Worm (Caenorhabditis elegans) whole organism, midembryonic: ENCODE data around the gene mans-3.

ENCODE experiments used
- T22C8.4 ChIP-seq: fragments of 200-800 bp; sonication (Bioruptor generic); IDR thresholded peaks from 2 replicates; pipeline ENCODE4 v1.3.6; 2022; ENCODE audit warnings: missing genetic modification characterization, missing compliant biosample characterization
- cog-1 ChIP-seq: sonication (generic microtip); optimal IDR thresholded peaks from 2 replicates; lab custom pipeline; 2016; ENCODE audit warnings: missing genetic modification characterization, missing compliant biosample characterization
- flt-1 ChIP-seq: fragments of 200-800 bp; sonication (Bioruptor generic); IDR thresholded peaks from 2 replicates; pipeline ENCODE4 v1.3.6; 2022; ENCODE audit warnings: missing genetic modification characterization, missing compliant biosample characterization
- klf-2 ChIP-seq: fragments of 200-800 bp; sonication (Bioruptor generic); conservative IDR thresholded peaks from 2 replicates; pipeline ENCODE4 v1.3.6; 2022; ENCODE audit warnings: missing genetic modification reagents, missing genetic modification characterization, missing compliant biosample characterization
- med-1 ChIP-seq: sonication (generic microtip); optimal IDR thresholded peaks from 2 replicates; lab custom pipeline; 2017; ENCODE audit warnings: missing genetic modification characterization, mild to moderate bottlenecking, missing compliant biosample characterization, antibody characterized with exemption, missing genetic modification reagents; ENCODE audit not compliant: insufficient read depth
- ref-1 ChIP-seq: fragments of 200-800 bp; sonication (Bioruptor generic); conservative IDR thresholded peaks from 2 replicates; pipeline ENCODE4 v1.3.6; 2022; ENCODE audit warnings: missing genetic modification reagents, missing genetic modification characterization, missing compliant biosample characterization
- tab-1 ChIP-seq: fragments of 200-800 bp; sonication (Bioruptor generic); IDR thresholded peaks from 2 replicates; pipeline ENCODE4 v1.3.6; 2022; ENCODE audit warnings: missing genetic modification characterization, missing compliant biosample characterization
- ztf-23 ChIP-seq: fragments of 200-800 bp; sonication (Bioruptor generic); IDR thresholded peaks from 2 replicates; pipeline ENCODE4 v1.3.6; 2022; ENCODE audit warnings: missing genetic modification reagents, missing genetic modification characterization, missing compliant biosample characterization
- ztf-29 ChIP-seq: fragments of 200-800 bp; sonication (Bioruptor generic); IDR thresholded peaks from 2 replicates; pipeline ENCODE4 v1.3.6; 2022; ENCODE audit warnings: missing genetic modification reagents, missing genetic modification characterization, missing compliant biosample characterization

The mans-3 gene

ce11 chrX:5183931-5184330, 18.7 kb downstream of the mans-3 start, which contains the start of gene T03G11.9:
Gene T03G11.9 (plus strand): TSS chrX:5184231.
- TF ChIP-seq flt-1 (GFP tag; lab: Robert Waterston, UW) (no peak), cog-1 (tag; lab: Kevin White, UChicago) (no peak), T22C8.4 (GFP tag; lab: Robert Waterston, UW) (no peak), tab-1 (GFP tag; lab: Robert Waterston, UW) (no peak), ztf-29 (GFP tag; lab: Robert Waterston, UW) (no peak), med-1 (GFP tag; lab: Kevin White, UChicago) (no peak), ref-1 (GFP tag; lab: Robert Waterston, UW) (no peak), ztf-23 (no peak), klf-2 (GFP tag; lab: Robert Waterston, UW) (no peak)

- no peak for TF ChIP-seq tab-1 (GFP tag; lab: Robert Waterston, UW)
- no peak for TF ChIP-seq ztf-23
- TF ChIP-seq flt-1 (GFP tag; lab: Robert Waterston, UW), result no peak
- TF ChIP-seq cog-1 (tag; lab: Kevin White, UChicago), result no peak
- no peak for TF ChIP-seq ztf-29 (GFP tag; lab: Robert Waterston, UW)
- TF ChIP-seq T22C8.4 (GFP tag; lab: Robert Waterston, UW), result no peak
- no peak for TF ChIP-seq ref-1 (GFP tag; lab: Robert Waterston, UW)
- no peak for TF ChIP-seq med-1 (GFP tag; lab: Kevin White, UChicago)
- no peak for TF ChIP-seq klf-2 (GFP tag; lab: Robert Waterston, UW)
Observed at ce11 chrX:5188977-5189376, 23.8 kb downstream of the mans-3 start, which contains the start of gene zig-6. Gene zig-6 (minus strand): TSS chrX:5189077.

- TF ChIP-seq med-1 (GFP tag; lab: Kevin White, UChicago), result no peak
- TF ChIP-seq T22C8.4 (GFP tag; lab: Robert Waterston, UW), result no peak
- no peak for TF ChIP-seq flt-1 (GFP tag; lab: Robert Waterston, UW)
- no peak for TF ChIP-seq cog-1 (tag; lab: Kevin White, UChicago)
- TF ChIP-seq klf-2 (GFP tag; lab: Robert Waterston, UW), result no peak
- TF ChIP-seq ztf-29 (GFP tag; lab: Robert Waterston, UW), result no peak
- TF ChIP-seq tab-1 (GFP tag; lab: Robert Waterston, UW), result no peak
- no peak for TF ChIP-seq ztf-23
- no peak for TF ChIP-seq ref-1 (GFP tag; lab: Robert Waterston, UW)
Observed at ce11 chrX:5190061-5190460, 24.9 kb downstream of the mans-3 start.

- TF ChIP-seq med-1 (GFP tag; lab: Kevin White, UChicago), result no peak
- no peak for TF ChIP-seq ztf-29 (GFP tag; lab: Robert Waterston, UW)
- 0 out of 2 replicates have a peak, but pooled peaks have one; percentile 9 for TF ChIP-seq ztf-23
- TF ChIP-seq flt-1 (GFP tag; lab: Robert Waterston, UW), result no peak
- no peak for TF ChIP-seq tab-1 (GFP tag; lab: Robert Waterston, UW)
Observed at ce11 chrX:5193402-5193801, 28.2 kb downstream of the mans-3 start.

- no peak for TF ChIP-seq cog-1 (tag; lab: Kevin White, UChicago)
- no peak for TF ChIP-seq flt-1 (GFP tag; lab: Robert Waterston, UW)
- no peak for TF ChIP-seq ztf-23
- no peak for TF ChIP-seq klf-2 (GFP tag; lab: Robert Waterston, UW)
- TF ChIP-seq ref-1 (GFP tag; lab: Robert Waterston, UW), result no peak
- TF ChIP-seq tab-1 (GFP tag; lab: Robert Waterston, UW), result no peak
- TF ChIP-seq T22C8.4 (GFP tag; lab: Robert Waterston, UW), result no peak
- no peak for TF ChIP-seq ztf-29 (GFP tag; lab: Robert Waterston, UW)
- TF ChIP-seq med-1 (GFP tag; lab: Kevin White, UChicago), result no peak
Observed at ce11 chrX:5195462-5196160, 30.4 kb downstream of the mans-3 start, which contains the start of gene pqn-62. Gene pqn-62 (plus strand): TSS chrX:5196110.

ce11 chrX:5197440-5197839, 32.2 kb downstream of the mans-3 start:
- TF ChIP-seq ztf-29 (GFP tag; lab: Robert Waterston, UW) (no peak), med-1 (GFP tag; lab: Kevin White, UChicago) (no peak), T22C8.4 (GFP tag; lab: Robert Waterston, UW) (no peak), flt-1 (GFP tag; lab: Robert Waterston, UW) (no peak), ref-1 (GFP tag; lab: Robert Waterston, UW) (no peak)

- TF ChIP-seq tab-1 (GFP tag; lab: Robert Waterston, UW) (no peak), med-1 (GFP tag; lab: Kevin White, UChicago) (no peak), ztf-29 (GFP tag; lab: Robert Waterston, UW) (no peak), flt-1 (GFP tag; lab: Robert Waterston, UW) (no peak), cog-1 (tag; lab: Kevin White, UChicago) (no peak), klf-2 (GFP tag; lab: Robert Waterston, UW) (no peak), ztf-23 (no peak), T22C8.4 (GFP tag; lab: Robert Waterston, UW) (no peak), ref-1 (GFP tag; lab: Robert Waterston, UW) (no peak)
Observed at ce11 chrX:5199245-5199644, 34.0 kb downstream of the mans-3 start.

ce11 chrX:5199825-5200373, 34.7 kb downstream of the mans-3 start:
- TF ChIP-seq tab-1 (GFP tag; lab: Robert Waterston, UW) (no peak), ref-1 (GFP tag; lab: Robert Waterston, UW) (no peak), cog-1 (tag; lab: Kevin White, UChicago) (no peak)

- TF ChIP-seq klf-2 (GFP tag; lab: Robert Waterston, UW), result no peak
- TF ChIP-seq ztf-23, result no peak
- no peak for TF ChIP-seq tab-1 (GFP tag; lab: Robert Waterston, UW)
- no peak for TF ChIP-seq flt-1 (GFP tag; lab: Robert Waterston, UW)
- no peak for TF ChIP-seq med-1 (GFP tag; lab: Kevin White, UChicago)
- TF ChIP-seq ref-1 (GFP tag; lab: Robert Waterston, UW), result no peak
- TF ChIP-seq cog-1 (tag; lab: Kevin White, UChicago), result no peak
Observed at ce11 chrX:5201860-5202259, 36.7 kb downstream of the mans-3 start.
